Worm (Caenorhabditis elegans): Measurements from ENCODE around the gene cyp-35B3.

DNA sequence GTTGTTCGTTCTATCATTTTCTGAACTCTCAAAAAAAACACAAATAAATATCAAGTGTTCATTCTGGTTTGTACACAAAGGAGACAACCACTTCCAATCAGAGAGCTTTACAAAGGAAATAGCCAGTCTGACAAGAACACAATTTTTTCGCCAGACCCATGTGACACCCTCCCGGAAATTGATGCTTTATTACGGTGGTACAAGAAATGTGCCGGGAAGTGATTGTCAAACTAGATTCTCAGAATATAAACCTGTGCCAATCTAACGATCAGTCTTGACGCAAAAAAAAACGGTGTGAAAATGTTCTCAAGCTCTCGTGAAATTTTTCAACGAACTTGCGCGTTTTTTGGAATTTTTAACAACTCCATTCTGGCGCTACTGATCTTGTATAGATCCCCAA, 8.6 kb downstream of the cyp-35B3 start, which contains the start of gene str-247:
- no peak for TF ChIP-seq ceh-13 (GFP tag; optimal IDR thresholded peaks at IDR 0.05)
- TF ChIP-seq ets-7 (tag; optimal IDR thresholded peaks at IDR 0.05) = no peak
- no peak for TF ChIP-seq scrt-1 (GFP tag; IDR thresholded peaks at IDR 0.05)
- no peak for TF ChIP-seq ama-1 (optimal IDR thresholded peaks at IDR 0.05)
- no peak for TF ChIP-seq hnd-1 (tag; optimal IDR thresholded peaks at IDR 0.05)
